Worm (Caenorhabditis elegans): ENCODE results near the gene btb-20.

DNA sequence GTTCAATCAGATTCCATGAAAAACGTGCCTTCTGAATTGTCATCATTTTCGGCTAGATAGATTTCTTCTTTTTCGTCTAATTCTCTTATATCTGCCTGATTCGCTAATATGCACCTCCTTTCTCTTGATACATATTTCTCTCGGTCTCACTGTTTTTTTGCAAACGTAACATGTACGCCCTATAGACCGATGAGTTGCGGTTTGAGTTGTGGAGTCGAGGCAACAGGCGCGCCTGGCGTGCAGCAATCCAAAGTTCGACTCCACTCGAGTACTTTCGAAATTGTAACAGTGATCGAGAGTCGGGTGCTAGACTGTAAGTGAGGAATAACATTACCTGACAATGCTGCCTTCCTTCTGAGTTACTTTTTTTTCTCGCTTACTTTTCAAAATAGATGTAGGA, 26.5 kb downstream of the btb-20 start:
- TF ChIP-seq nfya-1 (tag; optimal IDR thresholded peaks at IDR 0.05) (peak; percentile 77), ama-1 (optimal IDR thresholded peaks at IDR 0.05) (no peak), ttx-3 (tag; optimal IDR thresholded peaks at IDR 0.05) (peak; percentile 80), pax-1 (tag; optimal IDR thresholded peaks at IDR 0.05) (no peak), ceh-34 (tag; optimal IDR thresholded peaks at IDR 0.05) (peak; percentile 86), pag-3 (tag; optimal IDR thresholded peaks at IDR 0.05; ENCODE audit: borderline replicate concordance) (peak; percentile 4), K02D7.2 (tag; optimal IDR thresholded peaks at IDR 0.05) (peak; percentile 82)
